Worm (Caenorhabditis elegans): ENCODE results near the gene T03G6.7.
A peak's percentile ranks its signal among the peaks of the same experiment; 100 is the strongest.

The T03G6.7 gene

ce11 chrX:2553433-2553860 lies 40.4 kb upstream of the T03G6.7 start (continued):
- TF ChIP-seq ztf-11 (tag; optimal IDR thresholded peaks at IDR 0.05) (no peak), nhr-28 (tag; optimal IDR thresholded peaks at IDR 0.05) (no peak), fkh-2 (tag; optimal IDR thresholded peaks at IDR 0.05) (no peak)

ce11 chrX:2559399-2559798 lies 34.4 kb upstream of the T03G6.7 start:
- TF ChIP-seq ztf-11 (tag; optimal IDR thresholded peaks at IDR 0.05) (no peak), lin-39 (tag; optimal IDR thresholded peaks at IDR 0.05) (no peak), nfya-1 (tag; optimal IDR thresholded peaks at IDR 0.05; ENCODE audit: insufficient read depth) (peak; percentile 53), nhr-11 (tag; optimal IDR thresholded peaks at IDR 0.05) (no peak), nhr-76 (tag; optimal IDR thresholded peaks at IDR 0.05) (no peak), fkh-2 (tag; optimal IDR thresholded peaks at IDR 0.05) (no peak), ztf-4 (tag; optimal IDR thresholded peaks at IDR 0.05) (no peak), pha-4 (tag; optimal IDR thresholded peaks at IDR 0.05) (peak; percentile 74), snpc-4 (tag; optimal IDR thresholded peaks at IDR 0.05) (peak; percentile 50), ZK546.5 (tag; optimal IDR thresholded peaks at IDR 0.05) (no peak), lin-15B (tag; optimal IDR thresholded peaks at IDR 0.05) (peak; percentile 46), tbx-2 (tag; optimal IDR thresholded peaks at IDR 0.05) (peak; percentile 15), mdl-1 (tag; optimal IDR thresholded peaks at IDR 0.05) (no peak), elt-1 (tag; optimal IDR thresholded peaks at IDR 0.05) (no peak), nhr-25 (tag; optimal IDR thresholded peaks at IDR 0.05) (peak; percentile 0), nhr-23 (tag; optimal IDR thresholded peaks at IDR 0.05) (peak; percentile 14), hmg-11 (tag; optimal IDR thresholded peaks at IDR 0.05) (peak; percentile 34)

- TF ChIP-seq nhr-25 (tag; optimal IDR thresholded peaks at IDR 0.05), result no peak
- no peak for TF ChIP-seq ztf-4 (tag; optimal IDR thresholded peaks at IDR 0.05)
- TF ChIP-seq nhr-77 (tag; optimal IDR thresholded peaks at IDR 0.05), result no peak
- no peak for TF ChIP-seq ztf-11 (tag; optimal IDR thresholded peaks at IDR 0.05)
- no peak for TF ChIP-seq nhr-28 (tag; optimal IDR thresholded peaks at IDR 0.05)
- no peak for TF ChIP-seq zag-1 (tag; optimal IDR thresholded peaks at IDR 0.05)
- no peak for TF ChIP-seq tbx-2 (tag; optimal IDR thresholded peaks at IDR 0.05)
- no peak for TF ChIP-seq ama-1 (optimal IDR thresholded peaks at IDR 0.05)
- TF ChIP-seq ceh-28 (tag; optimal IDR thresholded peaks at IDR 0.05), result no peak
- no peak for TF ChIP-seq ZK546.5 (tag; optimal IDR thresholded peaks at IDR 0.05)
- TF ChIP-seq hmg-11 (tag; optimal IDR thresholded peaks at IDR 0.05), result no peak
- no peak for TF ChIP-seq egl-5 (tag; optimal IDR thresholded peaks at IDR 0.05)
- no peak for TF ChIP-seq mml-1 (tag; optimal IDR thresholded peaks at IDR 0.05)
Observed at ce11 chrX:2559979-2560378, 33.9 kb upstream of the T03G6.7 start, which contains the start of gene F52H2.5. Gene F52H2.5 (minus strand): TSS chrX:2560079.

ce11 chrX:2564047-2564446 lies 29.8 kb upstream of the T03G6.7 start, which contains the start of gene dhcr-24:
Gene dhcr-24 (minus strand): TSS chrX:2564147.
- TF ChIP-seq ztf-4 (tag; optimal IDR thresholded peaks at IDR 0.05) (no peak), elt-3 (tag; optimal IDR thresholded peaks at IDR 0.05) (no peak), ceh-16 (tag; optimal IDR thresholded peaks at IDR 0.05) (no peak), ztf-11 (tag; optimal IDR thresholded peaks at IDR 0.05) (no peak)

- TF ChIP-seq ceh-28 (tag; optimal IDR thresholded peaks at IDR 0.05) (no peak), ceh-16 (tag; optimal IDR thresholded peaks at IDR 0.05) (no peak), eor-1 (tag; optimal IDR thresholded peaks at IDR 0.05) (no peak), aly-2 (tag; optimal IDR thresholded peaks at IDR 0.05) (no peak), unc-62 (GFP tag; optimal IDR thresholded peaks at IDR 0.05) (no peak), nhr-67 (tag; optimal IDR thresholded peaks at IDR 0.05) (no peak), nhr-25 (tag; optimal IDR thresholded peaks at IDR 0.05) (no peak), pha-4 (tag; optimal IDR thresholded peaks at IDR 0.05) (peak; percentile 37), zag-1 (tag; optimal IDR thresholded peaks at IDR 0.05) (no peak), fos-1 (tag; optimal IDR thresholded peaks at IDR 0.05) (no peak), elt-3 (tag; optimal IDR thresholded peaks at IDR 0.05) (no peak), ztf-11 (tag; optimal IDR thresholded peaks at IDR 0.05) (no peak), nhr-77 (tag; optimal IDR thresholded peaks at IDR 0.05) (no peak), nhr-28 (tag; optimal IDR thresholded peaks at IDR 0.05) (no peak), nhr-11 (tag; optimal IDR thresholded peaks at IDR 0.05) (no peak), mdl-1 (tag; optimal IDR thresholded peaks at IDR 0.05) (no peak), pqm-1 (tag; optimal IDR thresholded peaks at IDR 0.05) (peak; percentile 57), elt-2 (tag; optimal IDR thresholded peaks at IDR 0.05) (peak; percentile 86), daf-12 (tag; optimal IDR thresholded peaks at IDR 0.05) (no peak), ZK546.5 (tag; optimal IDR thresholded peaks at IDR 0.05) (no peak)
Observed at ce11 chrX:2565308-2565773, 28.5 kb upstream of the T03G6.7 start, which contains the start of gene F52H2.15. Gene F52H2.15 (plus strand): TSS chrX:2565358.

All from whole organism, L3 larva.